Fruit fly (Drosophila melanogaster) whole organism, prepupa: ENCODE results near the gene SLIRP2.
A peak's percentile ranks its signal among the peaks of the same experiment; 100 is the strongest.

Experiments
- Blimp-1 ChIP-seq: fragments of 200-800 bp; sonication (Bioruptor generic); optimal IDR thresholded peaks from 3 replicates; lab custom pipeline; 2017; ENCODE audit warnings: missing biosample characterization, missing genetic modification characterization, mild to moderate bottlenecking, moderate library complexity, missing genetic modification reagents
- CG11762 ChIP-seq: fragments of 200-800 bp; sonication (Bioruptor generic); optimal IDR thresholded peaks from 3 replicates; lab custom pipeline; 2016; ENCODE audit warnings: missing biosample characterization, missing genetic modification characterization; ENCODE audit not compliant: insufficient read depth
- CG15336 ChIP-seq: fragments of 200-800 bp; sonication (Bioruptor generic); IDR thresholded peaks from 2 replicates; pipeline ENCODE4 v1.3.6; 2022; ENCODE audit warnings: missing biosample characterization, missing genetic modification characterization
- CG1621 ChIP-seq: fragments of 200-800 bp; sonication (Bioruptor generic); optimal IDR thresholded peaks from 3 replicates; lab custom pipeline; 2018; ENCODE audit warnings: missing biosample characterization, mild to moderate bottlenecking, missing genetic modification characterization
- CG32006 ChIP-seq: fragments of 200-800 bp; sonication (Bioruptor generic); optimal IDR thresholded peaks from 3 replicates; lab custom pipeline; 2017; ENCODE audit warnings: missing biosample characterization, mild to moderate bottlenecking, missing genetic modification characterization
- CG34406 ChIP-seq: fragments of 200-800 bp; sonication (Bioruptor generic); optimal IDR thresholded peaks from 3 replicates; lab custom pipeline; 2016; ENCODE audit warnings: missing biosample characterization, missing genetic modification characterization
- CG3919 ChIP-seq: fragments of 200-800 bp; sonication (Bioruptor generic); optimal IDR thresholded peaks from 3 replicates; lab custom pipeline; 2016; ENCODE audit warnings: missing biosample characterization, missing genetic modification characterization
- CG6163 ChIP-seq: fragments of 200-800 bp; sonication (Bioruptor generic); IDR thresholded peaks from 3 replicates; pipeline ENCODE4 v1.3.6; 2022; ENCODE audit warnings: missing biosample characterization, missing genetic modification characterization
- CG6808 ChIP-seq: fragments of 200-800 bp; sonication (Bioruptor generic); optimal IDR thresholded peaks from 3 replicates; lab custom pipeline; 2017; ENCODE audit warnings: missing biosample characterization, missing genetic modification characterization, mild to moderate bottlenecking, moderate library complexity, missing genetic modification reagents
- CG6854 ChIP-seq: fragments of 200-800 bp; sonication (Bioruptor generic); optimal IDR thresholded peaks from 2 replicates; lab custom pipeline; 2017; ENCODE audit warnings: missing biosample characterization, mild to moderate bottlenecking, missing genetic modification characterization
- CG9139 ChIP-seq: fragments of 200-800 bp; sonication (Bioruptor generic); optimal IDR thresholded peaks from 3 replicates; lab custom pipeline; 2017; ENCODE audit warnings: missing biosample characterization, mild to moderate bottlenecking, missing genetic modification characterization
- Eip75B ChIP-seq: fragments of 200-800 bp; sonication (Bioruptor generic); optimal IDR thresholded peaks from 3 replicates; lab custom pipeline; 2016; ENCODE audit warnings: missing biosample characterization, missing genetic modification characterization
- Eip78C ChIP-seq: fragments of 200-800 bp; sonication (Bioruptor generic); peaks from one replicate; lab custom pipeline; 2016; ENCODE audit warnings: missing biosample characterization, missing genetic modification characterization
- Ets21C ChIP-seq: fragments of 200-800 bp; sonication (Bioruptor generic); optimal IDR thresholded peaks from 3 replicates; lab custom pipeline; 2016; ENCODE audit warnings: missing biosample characterization, missing genetic modification characterization
- Gug ChIP-seq: fragments of 200-800 bp; sonication (Bioruptor generic); IDR thresholded peaks from 2 replicates; pipeline ENCODE4 v1.3.6; 2022; ENCODE audit warnings: missing biosample characterization, missing genetic modification characterization
- Hr39 ChIP-seq: fragments of 200-800 bp; sonication (Bioruptor generic); optimal IDR thresholded peaks from 2 replicates; lab custom pipeline; 2016; ENCODE audit warnings: missing biosample characterization, missing genetic modification characterization
- Hr4 ChIP-seq: fragments of 200-800 bp; sonication (Bioruptor generic); optimal IDR thresholded peaks from 3 replicates; lab custom pipeline; 2016; ENCODE audit warnings: missing biosample characterization, missing genetic modification characterization
- Lpt ChIP-seq: fragments of 200-800 bp; sonication (Bioruptor generic); optimal IDR thresholded peaks from 3 replicates; lab custom pipeline; 2016; ENCODE audit warnings: missing biosample characterization, missing genetic modification characterization
- OdsH ChIP-seq: fragments of 200-800 bp; sonication (Bioruptor generic); optimal IDR thresholded peaks from 3 replicates; lab custom pipeline; 2016; ENCODE audit warnings: missing biosample characterization, missing genetic modification characterization
- Sox15 ChIP-seq: fragments of 200-800 bp; sonication (Bioruptor generic); optimal IDR thresholded peaks from 3 replicates; lab custom pipeline; 2016; ENCODE audit warnings: missing biosample characterization, missing genetic modification characterization
- achi ChIP-seq: fragments of 200-800 bp; sonication (Bioruptor generic); optimal IDR thresholded peaks from 3 replicates; lab custom pipeline; 2016; ENCODE audit warnings: missing biosample characterization, missing genetic modification characterization
- acj6 ChIP-seq: fragments of 200-800 bp; sonication (Bioruptor generic); optimal IDR thresholded peaks from 3 replicates; lab custom pipeline; 2016; ENCODE audit warnings: missing biosample characterization, missing genetic modification characterization
- pdm3 ChIP-seq: fragments of 200-800 bp; sonication (Bioruptor generic); optimal IDR thresholded peaks from 3 replicates; lab custom pipeline; 2016; ENCODE audit warnings: missing biosample characterization, missing genetic modification characterization
- spab ChIP-seq: fragments of 200-800 bp; sonication (Bioruptor generic); optimal IDR thresholded peaks from 2 replicates; lab custom pipeline; 2017; ENCODE audit warnings: missing biosample characterization, mild to moderate bottlenecking, missing genetic modification characterization, missing genetic modification reagents
- svp ChIP-seq: fragments of 200-800 bp; sonication (Bioruptor generic); peaks from one replicate; lab custom pipeline; 2016; ENCODE audit warnings: missing biosample characterization, missing genetic modification characterization
- topi ChIP-seq: fragments of 200-800 bp; sonication (Bioruptor generic); optimal IDR thresholded peaks from 3 replicates; lab custom pipeline; 2016; ENCODE audit warnings: missing biosample characterization, missing genetic modification characterization
- vri ChIP-seq: fragments of 200-800 bp; sonication (Bioruptor generic); optimal IDR thresholded peaks from 3 replicates; lab custom pipeline; 2016; ENCODE audit warnings: missing biosample characterization, mild to moderate bottlenecking, missing genetic modification characterization

Gene SLIRP2

dm6 chr3R:8694110-8694826 lies 43.4 kb downstream of the SLIRP2 start (continued):
- TF ChIP-seq Ets21C (GFP tag; lab: Kevin White, UChicago): no peak
- peak; percentile 65 for TF ChIP-seq Hr4 (GFP tag; lab: Kevin White, UChicago)
- peak; percentile 70 for TF ChIP-seq CG34406
- peak; percentile 64 for TF ChIP-seq OdsH (GFP tag; lab: Kevin White, UChicago)
- TF ChIP-seq, all 60 proteins: peak for 44

DNA sequence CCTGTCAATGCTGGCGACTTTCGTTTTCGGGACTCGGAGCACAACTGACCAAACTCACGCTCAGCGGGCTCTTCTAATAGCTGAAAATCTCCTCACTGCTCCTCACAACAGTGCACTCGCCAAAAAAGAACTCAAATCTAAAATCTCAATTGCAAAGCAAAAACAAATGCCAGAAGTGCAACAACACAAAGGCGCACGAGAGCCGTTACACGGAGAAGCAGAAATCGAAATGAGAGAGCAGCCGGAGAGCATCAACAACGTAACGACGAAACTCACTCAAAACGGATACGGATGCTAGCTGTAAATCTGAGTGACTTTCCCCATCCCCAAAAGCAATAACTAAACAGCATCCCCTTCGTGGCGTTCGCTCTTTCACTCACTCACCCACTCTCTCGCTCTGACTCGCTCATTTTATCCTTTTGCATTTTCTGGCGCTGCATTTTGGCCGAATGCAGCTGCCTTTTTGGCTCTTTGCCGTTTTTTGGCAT lies 46.9 kb downstream of the SLIRP2 start, which contains the start of gene hb:
Gene hb (minus strand): TSS at position 51 of the 488 bp plus-strand sequence.
- TF ChIP-seq Lpt: no peak

DNA sequence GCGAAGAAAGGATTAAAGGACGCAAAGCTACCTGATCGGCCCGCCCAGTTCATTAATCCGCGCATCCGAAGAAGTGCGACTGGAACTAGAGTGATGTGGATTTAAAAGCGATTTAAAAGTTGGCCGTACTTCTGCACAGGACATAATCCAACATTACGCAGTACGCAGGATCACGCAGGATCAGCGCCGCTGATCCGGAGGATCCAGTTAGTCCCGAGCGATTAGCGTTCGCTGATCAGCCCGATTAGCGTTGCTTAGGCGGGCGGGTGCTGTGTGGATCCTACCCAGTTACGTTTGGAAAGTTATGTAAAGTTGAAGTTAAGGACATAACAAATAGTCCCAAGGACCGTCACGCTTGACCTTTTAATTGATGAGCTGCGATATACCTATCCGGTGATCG lies 48.3 kb downstream of the SLIRP2 start:
- TF ChIP-seq Hr39: no peak
- no peak for TF ChIP-seq CG11762 (GFP tag; lab: Kevin White, UChicago)
- no peak for TF ChIP-seq Eip78C (GFP tag; lab: Kevin White, UChicago)
- no peak for TF ChIP-seq CG6163 (GFP tag; lab: Robert Waterston, UW)
- no peak for TF ChIP-seq CG6854 (GFP tag; lab: Kevin White, UChicago)
- no peak for TF ChIP-seq CG9139
- no peak for TF ChIP-seq acj6 (GFP tag; lab: Kevin White, UChicago)
- TF ChIP-seq achi (GFP tag; lab: Kevin White, UChicago): no peak
- TF ChIP-seq spab (GFP tag; lab: Kevin White, UChicago): no peak
- no peak for TF ChIP-seq Blimp-1 (GFP tag; lab: Kevin White, UChicago)
- TF ChIP-seq pdm3 (GFP tag; lab: Kevin White, UChicago): no peak
- no peak for TF ChIP-seq CG3919 (GFP tag; lab: Kevin White, UChicago)
- TF ChIP-seq vri (GFP tag; lab: Kevin White, UChicago): no peak
- TF ChIP-seq Eip75B: no peak
- TF ChIP-seq Gug: no peak
- no peak for TF ChIP-seq topi
- no peak for TF ChIP-seq CG32006 (GFP tag; lab: Kevin White, UChicago)
- no peak for TF ChIP-seq CG15336 (GFP tag; lab: Robert Waterston, UW)
- TF ChIP-seq CG6808 (GFP tag; lab: Kevin White, UChicago): no peak
- TF ChIP-seq CG1621 (tag; lab: Kevin White, UChicago): no peak

- TF ChIP-seq svp (GFP tag; lab: Kevin White, UChicago) (no peak), CG9139 (no peak), Sox15 (GFP tag; lab: Kevin White, UChicago) (no peak)
- TF ChIP-seq, all 60 proteins: peak for 0
Observed at dm6 chr3R:8700660-8701059, 49.8 kb downstream of the SLIRP2 start.
